Worm (Caenorhabditis elegans): Measurements from ENCODE around the gene C27A2.7.

ce11 chrII:5055129-5055666 lies 16.0 kb downstream of the C27A2.7 start, which contains the start of the genes ify-1 and rpl-22:
- TF ChIP-seq nhr-76 (tag; optimal IDR thresholded peaks at IDR 0.05) (no peak), flh-1 (GFP tag; optimal IDR thresholded peaks at IDR 0.05) (no peak), blmp-1 (tag; optimal IDR thresholded peaks at IDR 0.05) (no peak), pha-4 (tag; optimal IDR thresholded peaks at IDR 0.05) (peak; percentile 97), lsy-2 (tag; optimal IDR thresholded peaks at IDR 0.05) (peak; percentile 99)
